Fruit fly (Drosophila melanogaster) whole organism, embryonic: Measurements from ENCODE around the gene Eig71Ed.

Experiments
- B-H1 ChIP-seq: fragments of 200-800 bp; sonication (Bioruptor generic); IDR thresholded peaks from 3 replicates; pipeline ENCODE4 v1.3.6; 2022; ENCODE audit warnings: missing biosample characterization, missing genetic modification characterization
- Blimp-1 ChIP-seq: fragments of 200-800 bp; sonication (Bioruptor generic); optimal IDR thresholded peaks from 3 replicates; lab custom pipeline; 2018; ENCODE audit warnings: missing biosample characterization, missing genetic modification characterization, mild to moderate bottlenecking, moderate library complexity, missing genetic modification reagents
- C15 ChIP-seq: fragments of 200-800 bp; sonication (Bioruptor generic); IDR thresholded peaks from 3 replicates; pipeline ENCODE4 v1.3.6; 2022; ENCODE audit warnings: missing biosample characterization, missing genetic modification characterization
- CG10543 ChIP-seq: fragments of 200-800 bp; sonication (Bioruptor generic); optimal IDR thresholded peaks from 3 replicates; lab custom pipeline; 2017; ENCODE audit warnings: missing biosample characterization, mild to moderate bottlenecking, missing genetic modification characterization, moderate library complexity
- CG10959 ChIP-seq: fragments of 200-800 bp; sonication (Bioruptor generic); IDR thresholded peaks from 2 replicates; pipeline ENCODE4 v1.3.6; 2022; ENCODE audit warnings: missing biosample characterization, missing genetic modification characterization
- CG11247 ChIP-seq: fragments of 200-800 bp; sonication (Bioruptor generic); IDR thresholded peaks from 2 replicates; pipeline ENCODE4 v1.3.6; 2022; ENCODE audit warnings: missing biosample characterization, missing genetic modification characterization
- CG13624 ChIP-seq: fragments of 200-800 bp; sonication (Bioruptor generic); optimal IDR thresholded peaks from 2 replicates; lab custom pipeline; 2016; ENCODE audit warnings: missing biosample characterization, missing genetic modification characterization
- CG14710 ChIP-seq: fragments of 200-800 bp; sonication (Bioruptor generic); optimal IDR thresholded peaks from 3 replicates; lab custom pipeline; 2019; ENCODE audit warnings: missing biosample characterization, mild to moderate bottlenecking, missing genetic modification characterization, moderate library complexity
- CG14860 ChIP-seq: fragments of 200-800 bp; sonication (Bioruptor generic); IDR thresholded peaks from 3 replicates; pipeline ENCODE4 v1.3.6; 2022; ENCODE audit warnings: missing biosample characterization, missing genetic modification characterization; ENCODE audit not compliant: partially characterized antibody
- CG15479 ChIP-seq: fragments of 200-800 bp; sonication (Bioruptor generic); optimal IDR thresholded peaks from 3 replicates; lab custom pipeline; 2019; ENCODE audit warnings: missing biosample characterization, mild to moderate bottlenecking, missing genetic modification characterization, moderate library complexity
- CG16779 ChIP-seq: fragments of 200-800 bp; sonication (Bioruptor generic); IDR thresholded peaks from 2 replicates; pipeline ENCODE4 v1.3.6; 2022; ENCODE audit warnings: missing biosample characterization, missing genetic modification characterization
- CG17568 ChIP-seq: fragments of 200-800 bp; sonication (Bioruptor generic); optimal IDR thresholded peaks from 2 replicates; lab custom pipeline; 2018; ENCODE audit warnings: missing biosample characterization, mild to moderate bottlenecking, missing genetic modification characterization, moderate library complexity
- CG18764 ChIP-seq: fragments of 200-800 bp; sonication (Bioruptor generic); optimal IDR thresholded peaks from 3 replicates; lab custom pipeline; 2016; ENCODE audit warnings: missing biosample characterization, missing genetic modification characterization
- CG32772 ChIP-seq: fragments of 200-800 bp; sonication (Bioruptor generic); IDR thresholded peaks from 2 replicates; pipeline ENCODE4 v1.3.6; 2022; ENCODE audit warnings: missing biosample characterization, missing genetic modification characterization
- CG33213 ChIP-seq: fragments of 200-800 bp; sonication (Bioruptor generic); optimal IDR thresholded peaks from 3 replicates; lab custom pipeline; 2016; ENCODE audit warnings: missing biosample characterization, missing genetic modification characterization
- CG34376 ChIP-seq: fragments of 200-800 bp; sonication (Bioruptor generic); optimal IDR thresholded peaks from 2 replicates; lab custom pipeline; 2018; ENCODE audit warnings: missing biosample characterization, mild to moderate bottlenecking, missing genetic modification characterization
- CG4328 ChIP-seq: fragments of 200-800 bp; sonication (Bioruptor generic); optimal IDR thresholded peaks from 3 replicates; lab custom pipeline; 2017; ENCODE audit warnings: missing biosample characterization, missing genetic modification reagents, missing genetic modification characterization
- CG4360 ChIP-seq: fragments of 200-800 bp; sonication (Bioruptor generic); IDR thresholded peaks from 2 replicates; pipeline ENCODE4 v1.3.6; 2022; ENCODE audit warnings: missing biosample characterization, missing genetic modification characterization
- CG5180 ChIP-seq: fragments of 200-800 bp; sonication (Bioruptor generic); optimal IDR thresholded peaks from 3 replicates; lab custom pipeline; 2017; ENCODE audit warnings: missing biosample characterization, missing genetic modification characterization, mild to moderate bottlenecking, moderate library complexity, missing genetic modification reagents
- CG9797 ChIP-seq: fragments of 200-800 bp; sonication (Bioruptor generic); optimal IDR thresholded peaks from 3 replicates; lab custom pipeline; 2018; ENCODE audit warnings: missing biosample characterization, mild to moderate bottlenecking, missing genetic modification characterization
- CTCF ChIP-seq: fragments of 200-800 bp; sonication (Bioruptor generic); optimal IDR thresholded peaks from 2 replicates; lab custom pipeline; 2017; ENCODE audit warnings: missing biosample characterization, mild to moderate bottlenecking, missing genetic modification characterization, moderate library complexity
- D ChIP-seq, 2 experiments: fragments of 200-800 bp in 1 of 2; fragments of >200 bp in 1 of 2; sonication (Bioruptor generic) in 1 of 2; optimal IDR thresholded peaks; 2 replicates in 1 of 2; 3 replicates in 1 of 2; lab custom pipeline; 2017; ENCODE audit warnings: mild to moderate bottlenecking in 1 of 2, missing biosample characterization in 1 of 2, missing genetic modification characterization in 1 of 2, missing genetic modification reagents in 1 of 2
- Dbx ChIP-seq: fragments of 200-800 bp; sonication (Bioruptor generic); IDR thresholded peaks from 3 replicates; pipeline ENCODE4 v1.3.6; 2022; ENCODE audit warnings: missing biosample characterization, missing genetic modification characterization
- Doc2 ChIP-seq: fragments of 200-800 bp; sonication (Bioruptor generic); IDR thresholded peaks from 2 replicates; pipeline ENCODE4 v1.3.6; 2022; ENCODE audit warnings: missing biosample characterization, missing genetic modification characterization
- E2f1 ChIP-seq: fragments of 200-800 bp; sonication (Bioruptor generic); IDR thresholded peaks from 2 replicates; pipeline ENCODE4 v1.3.6; 2022; ENCODE audit warnings: missing biosample characterization, missing genetic modification characterization
- MESR4 ChIP-seq: fragments of 200-800 bp; sonication (Bioruptor generic); optimal IDR thresholded peaks from 2 replicates; lab custom pipeline; 2018; ENCODE audit warnings: missing biosample characterization, mild to moderate bottlenecking, missing genetic modification characterization, moderate library complexity
- MTF-1 ChIP-seq: fragments of 200-800 bp; sonication (Bioruptor generic); optimal IDR thresholded peaks from 2 replicates; lab custom pipeline; 2018; ENCODE audit warnings: missing biosample characterization, mild to moderate bottlenecking, missing genetic modification characterization, borderline replicate concordance
- Meics ChIP-seq: fragments of 200-800 bp; sonication (Bioruptor generic); optimal IDR thresholded peaks from 2 replicates; lab custom pipeline; 2017; ENCODE audit warnings: missing biosample characterization, mild to moderate bottlenecking, missing genetic modification characterization
- Nf-YA ChIP-seq: fragments of 200-800 bp; sonication (Bioruptor generic); IDR thresholded peaks from 2 replicates; pipeline ENCODE4 v1.3.6; 2022; ENCODE audit warnings: missing biosample characterization, missing genetic modification characterization
- Nf-YC ChIP-seq: fragments of 200-800 bp; optimal IDR thresholded peaks from 3 replicates; lab custom pipeline; 2019; ENCODE audit warnings: missing biosample characterization, mild to moderate bottlenecking, missing genetic modification characterization, moderate library complexity
- NfI ChIP-seq: fragments of 200-800 bp; sonication (Bioruptor generic); optimal IDR thresholded peaks from 3 replicates; lab custom pipeline; 2018; ENCODE audit warnings: missing biosample characterization, mild to moderate bottlenecking, missing genetic modification characterization, moderate library complexity
- Optix ChIP-seq: fragments of 200-800 bp; sonication (Bioruptor generic); IDR thresholded peaks from 3 replicates; pipeline ENCODE4 v1.3.6; 2022; ENCODE audit warnings: missing biosample characterization, missing genetic modification characterization
- TFAM ChIP-seq: fragments of 200-800 bp; sonication (Bioruptor generic); optimal IDR thresholded peaks from 2 replicates; lab custom pipeline; 2017; ENCODE audit warnings: missing biosample characterization, missing genetic modification characterization, inconsistent platforms
- Xrp1 ChIP-seq: fragments of 200-800 bp; sonication (Bioruptor generic); IDR thresholded peaks from 2 replicates; pipeline ENCODE4 v1.3.6; 2022; ENCODE audit warnings: missing biosample characterization, missing genetic modification characterization
- al ChIP-seq: fragments of 200-800 bp; sonication (Bioruptor generic); IDR thresholded peaks from 2 replicates; pipeline ENCODE4 v1.3.6; 2022; ENCODE audit warnings: missing biosample characterization, missing genetic modification characterization
- amos ChIP-seq: fragments of 200-800 bp; sonication (Bioruptor generic); IDR thresholded peaks from 2 replicates; pipeline ENCODE4 v1.3.6; 2022; ENCODE audit warnings: missing biosample characterization, missing genetic modification characterization; ENCODE audit not compliant: partially characterized antibody
- bigmax ChIP-seq: fragments of 200-800 bp; sonication (Bioruptor generic); optimal IDR thresholded peaks from 2 replicates; lab custom pipeline; 2018; ENCODE audit warnings: missing biosample characterization, mild to moderate bottlenecking, missing genetic modification characterization
- chif ChIP-seq, 2 experiments: fragments of 200-800 bp; sonication (Bioruptor generic); optimal IDR thresholded peaks; 3 replicates each; lab custom pipeline; 2016; ENCODE audit warnings: missing biosample characterization in 2 of 2, missing genetic modification characterization in 2 of 2
- dm ChIP-seq: fragments of 200-800 bp; sonication (Bioruptor generic); optimal IDR thresholded peaks from 3 replicates; lab custom pipeline; 2016; ENCODE audit warnings: missing biosample characterization, missing genetic modification characterization
- esg ChIP-seq: fragments of 200-800 bp; sonication (Bioruptor generic); conservative IDR thresholded peaks from 2 replicates; pipeline ENCODE4 v1.3.6; 2022; ENCODE audit warnings: missing biosample characterization, missing genetic modification characterization
- eve ChIP-seq, 2 experiments: fragments of >200 bp; optimal IDR thresholded peaks; 2 replicates each; lab custom pipeline; 2017; ENCODE audit warnings: missing biosample characterization in 2 of 2, missing genetic modification characterization in 2 of 2
- fd64A ChIP-seq: fragments of 200-800 bp; sonication (Bioruptor generic); optimal IDR thresholded peaks from 3 replicates; lab custom pipeline; 2018; ENCODE audit warnings: missing biosample characterization, mild to moderate bottlenecking, missing genetic modification characterization
- gro ChIP-seq: fragments of 200-800 bp; sonication (Bioruptor generic); optimal IDR thresholded peaks from 2 replicates; lab custom pipeline; 2016; ENCODE audit warnings: missing biosample characterization, missing genetic modification characterization
- jing ChIP-seq: fragments of 200-800 bp; sonication (Bioruptor generic); optimal IDR thresholded peaks from 2 replicates; lab custom pipeline; 2018; ENCODE audit warnings: missing biosample characterization, mild to moderate bottlenecking, missing genetic modification characterization
- nom ChIP-seq: fragments of 200-800 bp; sonication (Bioruptor generic); optimal IDR thresholded peaks from 2 replicates; lab custom pipeline; 2017; ENCODE audit warnings: missing biosample characterization, missing genetic modification characterization, mild to moderate bottlenecking, moderate library complexity, missing genetic modification reagents
- p53 ChIP-seq: fragments of 200-800 bp; sonication (Bioruptor generic); optimal IDR thresholded peaks from 2 replicates; lab custom pipeline; 2016; ENCODE audit warnings: missing biosample characterization, missing genetic modification characterization
- stc ChIP-seq: fragments of 200-800 bp; sonication (Bioruptor generic); IDR thresholded peaks from 2 replicates; pipeline ENCODE4 v1.3.6; 2022; ENCODE audit warnings: missing biosample characterization, missing genetic modification characterization
- tin ChIP-seq: fragments of 200-800 bp; sonication (Bioruptor generic); optimal IDR thresholded peaks from 3 replicates; lab custom pipeline; 2016; ENCODE audit warnings: missing biosample characterization, missing genetic modification characterization
- tx ChIP-seq: fragments of 200-800 bp; sonication (Bioruptor generic); optimal IDR thresholded peaks from 2 replicates; lab custom pipeline; 2016; ENCODE audit warnings: missing biosample characterization, missing genetic modification characterization

Gene Eig71Ed

DNA sequence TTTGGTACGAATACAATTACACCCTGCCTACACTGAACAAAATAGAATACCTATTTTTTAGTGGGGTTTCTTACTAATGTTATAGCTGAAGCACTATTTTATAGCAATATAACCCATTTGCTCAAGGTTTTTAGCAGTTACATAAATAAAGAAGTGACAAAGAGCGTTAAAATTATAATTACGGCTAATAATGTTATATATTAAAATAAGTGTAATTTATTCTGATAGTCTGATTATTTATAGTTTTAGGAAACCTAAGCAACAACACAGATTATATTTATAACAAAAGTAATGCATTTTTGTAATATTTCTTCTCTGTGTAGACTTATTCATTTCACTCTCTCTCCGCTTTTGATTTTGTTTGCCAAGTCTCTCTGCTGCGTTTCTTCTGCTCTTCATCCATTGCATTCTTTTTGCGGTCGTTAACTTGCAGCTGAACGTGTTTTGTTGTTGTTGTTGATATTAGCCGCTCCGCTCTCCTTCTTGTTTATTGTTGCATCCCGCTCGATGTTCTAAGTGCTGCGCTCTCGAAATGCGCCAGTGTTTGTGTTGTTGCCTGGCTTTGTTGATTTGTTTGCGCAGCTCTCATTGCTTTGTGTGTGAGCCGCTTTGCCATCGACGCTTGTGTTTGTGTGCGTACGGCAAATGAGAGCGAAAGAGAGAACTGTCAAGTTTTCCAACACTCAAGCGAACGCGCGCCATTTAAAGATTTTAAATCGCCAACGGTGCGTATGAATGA, 26.5 kb upstream of the Eig71Ed start (continued):
- TF ChIP-seq D (optimal IDR thresholded peaks at IDR 0.05; lab: Kevin White, UChicago) (no peak), D (GFP tag; optimal IDR thresholded peaks at IDR 0.05; lab: Kevin White, UChicago) (peak; percentile 92), CG4328 (peak; percentile 75), NfI (peak; percentile 85), Doc2 (GFP tag; lab: Robert Waterston, UW) (no peak), CG33213 (GFP tag; lab: Kevin White, UChicago) (peak; percentile 12), CG10959 (GFP tag; lab: Robert Waterston, UW) (peak; percentile 7; the same call in 1 of the 2 replicates), CG15479 (GFP tag; lab: Kevin White, UChicago) (no peak), amos (no peak), MTF-1 (GFP tag; lab: Kevin White, UChicago) (peak; percentile 74), TFAM (peak; percentile 42), E2f1 (peak; percentile 83), CG14710 (peak; percentile 94), p53 (GFP tag; lab: Kevin White, UChicago) (no peak), CG14860 (no peak), CG34376 (GFP tag; lab: Kevin White, UChicago) (no peak), CG4360 (GFP tag; lab: Robert Waterston, UW) (peak; percentile 45; the same call in 1 of the 2 replicates), dm (GFP tag; lab: Kevin White, UChicago) (no peak), tx (no peak), CG16779 (GFP tag; lab: Robert Waterston, UW) (no peak), CG32772 (GFP tag; lab: Robert Waterston, UW) (peak; percentile 81), al (GFP tag; lab: Robert Waterston, UW) (peak; percentile 88), chif (GFP tag; optimal IDR thresholded peaks at IDR 0.05; lab: Kevin White, UChicago) (peak; percentile 23 to 65), eve (GFP tag; optimal IDR thresholded peaks at IDR 0.05; lab: Kevin White, UChicago) (peak in 1 of 2 experiments; percentile 92), Nf-YA (peak; percentile 63), CTCF (GFP tag; lab: Kevin White, UChicago) (peak; percentile 42), gro (GFP tag; lab: Kevin White, UChicago) (peak; percentile 16), CG5180 (GFP tag; lab: Kevin White, UChicago) (peak; percentile 82), MESR4 (GFP tag; lab: Kevin White, UChicago) (no peak), bigmax (GFP tag; lab: Kevin White, UChicago) (no peak), jing (GFP tag; lab: Kevin White, UChicago) (peak; percentile 74), CG18764 (GFP tag; lab: Kevin White, UChicago) (peak; percentile 68), Xrp1 (GFP tag; lab: Robert Waterston, UW) (peak; percentile 84), nom (GFP tag; lab: Kevin White, UChicago) (peak; percentile 64), fd64A (GFP tag; lab: Kevin White, UChicago) (peak; percentile 80), CG10543 (peak; percentile 57), CG11247 (no peak; the same call in 1 of the 2 replicates), stc (GFP tag; lab: Robert Waterston, UW) (peak; percentile 87), CG17568 (GFP tag; lab: Kevin White, UChicago) (peak; percentile 50), Meics (GFP tag; lab: Kevin White, UChicago) (peak; percentile 90), Dbx (peak; percentile 71; the same call in 2 of the 3 replicates), Nf-YC (tag; lab: Kevin White, UChicago) (peak; percentile 72), Optix (no peak), tin (GFP tag; lab: Kevin White, UChicago) (peak; percentile 90), esg (GFP tag; lab: Robert Waterston, UW) (peak; percentile 84), B-H1 (GFP tag; lab: Robert Waterston, UW) (peak; percentile 82), CG13624 (GFP tag; lab: Kevin White, UChicago) (peak; percentile 2), CG9797 (GFP tag; lab: Kevin White, UChicago) (peak; percentile 11), C15 (GFP tag; lab: Robert Waterston, UW) (peak; percentile 76; the same call in 2 of the 3 replicates), Blimp-1 (GFP tag; lab: Kevin White, UChicago) (peak; percentile 95)
